Fruit fly (Drosophila melanogaster) whole organism, embryonic: ENCODE measurements around the gene CG3534.

Experiments
- Adf1 ChIP-seq: fragments of 200-800 bp; sonication (Bioruptor generic); IDR thresholded peaks from 2 replicates; pipeline ENCODE4 v1.3.6; 2022; ENCODE audit warnings: missing biosample characterization, missing genetic modification characterization
- CG10321 ChIP-seq: fragments of 200-800 bp; sonication (Bioruptor generic); IDR thresholded peaks from 2 replicates; pipeline ENCODE4 v1.3.6; 2022; ENCODE audit warnings: missing biosample characterization, missing genetic modification characterization
- CG10543 ChIP-seq: fragments of 200-800 bp; sonication (Bioruptor generic); optimal IDR thresholded peaks from 3 replicates; lab custom pipeline; 2017; ENCODE audit warnings: missing biosample characterization, mild to moderate bottlenecking, missing genetic modification characterization, moderate library complexity
- CG13775 ChIP-seq: fragments of 200-800 bp; sonication (Bioruptor generic); optimal IDR thresholded peaks from 3 replicates; lab custom pipeline; 2017; ENCODE audit warnings: missing biosample characterization, mild to moderate bottlenecking, missing genetic modification characterization
- CG16863 ChIP-seq: fragments of 200-800 bp; sonication (Bioruptor generic); optimal IDR thresholded peaks from 3 replicates; lab custom pipeline; 2016; ENCODE audit warnings: missing biosample characterization, missing genetic modification characterization
- CG17385 ChIP-seq: fragments of 200-800 bp; sonication (Bioruptor generic); optimal IDR thresholded peaks from 3 replicates; lab custom pipeline; 2018; ENCODE audit warnings: missing biosample characterization, mild to moderate bottlenecking, missing genetic modification characterization
- CG1832 ChIP-seq: fragments of 200-800 bp; sonication (Bioruptor generic); optimal IDR thresholded peaks from 2 replicates; lab custom pipeline; 2017; ENCODE audit warnings: missing biosample characterization, mild to moderate bottlenecking, missing genetic modification characterization, inconsistent platforms
- CG2199 ChIP-seq: fragments of 200-800 bp; sonication (Bioruptor generic); IDR thresholded peaks from 3 replicates; pipeline ENCODE4 v1.3.6; 2022; ENCODE audit warnings: missing biosample characterization, missing genetic modification characterization
- CG2875 ChIP-seq: fragments of 200-800 bp; sonication (Bioruptor generic); optimal IDR thresholded peaks from 2 replicates; lab custom pipeline; 2017; ENCODE audit warnings: missing biosample characterization, mild to moderate bottlenecking, missing genetic modification characterization, missing genetic modification reagents
- CG34376 ChIP-seq: fragments of 200-800 bp; sonication (Bioruptor generic); optimal IDR thresholded peaks from 2 replicates; lab custom pipeline; 2018; ENCODE audit warnings: missing biosample characterization, mild to moderate bottlenecking, missing genetic modification characterization
- CG43689 ChIP-seq: fragments of 200-800 bp; sonication (Bioruptor generic); IDR thresholded peaks from 2 replicates; pipeline ENCODE4 v1.3.6; 2022; ENCODE audit warnings: missing biosample characterization, missing genetic modification characterization
- CG6813 ChIP-seq: fragments of 200-800 bp; sonication (Bioruptor generic); optimal IDR thresholded peaks from 2 replicates; lab custom pipeline; 2017; ENCODE audit warnings: missing biosample characterization, missing genetic modification characterization, mild to moderate bottlenecking, moderate library complexity, missing genetic modification reagents
- CG7987 ChIP-seq: fragments of 200-800 bp; sonication (Bioruptor generic); optimal IDR thresholded peaks from 2 replicates; lab custom pipeline; 2018; ENCODE audit warnings: missing biosample characterization, mild to moderate bottlenecking, missing genetic modification characterization, moderate library complexity
- CG8281 ChIP-seq: fragments of 200-800 bp; sonication (Bioruptor generic); optimal IDR thresholded peaks from 2 replicates; lab custom pipeline; 2018; ENCODE audit warnings: missing biosample characterization, mild to moderate bottlenecking, missing genetic modification characterization, moderate library complexity
- CG9876 ChIP-seq: fragments of 200-800 bp; sonication (Bioruptor generic); optimal IDR thresholded peaks from 2 replicates; lab custom pipeline; 2016; ENCODE audit warnings: missing biosample characterization, missing genetic modification characterization
- D19A ChIP-seq: fragments of 200-800 bp; optimal IDR thresholded peaks from 3 replicates; lab custom pipeline; 2019; ENCODE audit warnings: missing biosample characterization, mild to moderate bottlenecking, missing genetic modification characterization, moderate library complexity
- Deaf1 ChIP-seq: fragments of 200-800 bp; optimal IDR thresholded peaks from 3 replicates; lab custom pipeline; 2019; ENCODE audit warnings: missing biosample characterization, mild to moderate bottlenecking, missing genetic modification characterization, moderate library complexity
- ERR ChIP-seq: fragments of 200-800 bp; sonication (Bioruptor generic); optimal IDR thresholded peaks from 2 replicates; lab custom pipeline; 2016; ENCODE audit warnings: missing biosample characterization, missing genetic modification characterization
- Ets65A ChIP-seq: fragments of 200-800 bp; sonication (Bioruptor generic); peaks from one replicate; lab custom pipeline; 2016; ENCODE audit warnings: missing biosample characterization, missing genetic modification characterization
- GATAe ChIP-seq: fragments of 200-800 bp; sonication (Bioruptor generic); conservative IDR thresholded peaks from 2 replicates; pipeline ENCODE4 v1.3.6; 2022; ENCODE audit warnings: missing biosample characterization, missing genetic modification characterization
- Hey ChIP-seq: fragments of 200-800 bp; sonication (Bioruptor generic); optimal IDR thresholded peaks from 3 replicates; lab custom pipeline; 2018; ENCODE audit warnings: missing biosample characterization, mild to moderate bottlenecking, missing genetic modification characterization
- Hr78 ChIP-seq, 2 experiments: fragments of 200-800 bp in 1 of 2; fragments of >200 bp in 1 of 2; sonication (Bioruptor generic) in 1 of 2; optimal IDR thresholded peaks; 2 replicates each; lab custom pipeline; 2017 to 2019; ENCODE audit warnings: missing biosample characterization in 2 of 2, missing genetic modification characterization in 2 of 2, mild to moderate bottlenecking in 1 of 2, moderate library complexity in 1 of 2
- Med ChIP-seq: fragments of 200-800 bp; sonication (Bioruptor generic); peaks from one replicate; lab custom pipeline; 2016; ENCODE audit warnings: missing biosample characterization, missing genetic modification characterization, mild to moderate bottlenecking, inconsistent platforms, moderate library complexity
- Meics ChIP-seq: fragments of 200-800 bp; sonication (Bioruptor generic); optimal IDR thresholded peaks from 2 replicates; lab custom pipeline; 2017; ENCODE audit warnings: missing biosample characterization, mild to moderate bottlenecking, missing genetic modification characterization
- Nf-YB ChIP-seq: fragments of 200-800 bp; sonication (Bioruptor generic); optimal IDR thresholded peaks from 3 replicates; lab custom pipeline; 2019; ENCODE audit warnings: missing biosample characterization, mild to moderate bottlenecking, missing genetic modification characterization, moderate library complexity
- Nf-YC ChIP-seq: fragments of 200-800 bp; optimal IDR thresholded peaks from 3 replicates; lab custom pipeline; 2019; ENCODE audit warnings: missing biosample characterization, mild to moderate bottlenecking, missing genetic modification characterization, moderate library complexity
- Pdp1 ChIP-seq, 2 experiments: fragments of 200-800 bp; sonication (Bioruptor generic); optimal IDR thresholded peaks; 3 replicates each; lab custom pipeline; 2016; ENCODE audit warnings: missing biosample characterization in 2 of 2, missing genetic modification characterization in 2 of 2, mild to moderate bottlenecking in 1 of 2, moderate library complexity in 1 of 2
- Rfx ChIP-seq: fragments of 200-800 bp; sonication (Bioruptor generic); IDR thresholded peaks from 2 replicates; pipeline ENCODE4 v1.3.6; 2022; ENCODE audit warnings: missing biosample characterization, missing genetic modification characterization
- abd-A ChIP-seq: fragments of 200-800 bp; sonication (Bioruptor generic); optimal IDR thresholded peaks from 3 replicates; lab custom pipeline; 2019; ENCODE audit warnings: missing biosample characterization, mild to moderate bottlenecking, missing genetic modification characterization, moderate library complexity
- az2 ChIP-seq: fragments of 200-800 bp; sonication (Bioruptor generic); optimal IDR thresholded peaks from 3 replicates; lab custom pipeline; 2016; ENCODE audit warnings: missing biosample characterization, missing genetic modification characterization
- bowl ChIP-seq: fragments of 200-800 bp; sonication (Bioruptor generic); IDR thresholded peaks from 2 replicates; pipeline ENCODE4 v1.3.6; 2022; ENCODE audit warnings: missing biosample characterization, missing genetic modification characterization
- chinmo ChIP-seq: fragments of 200-800 bp; sonication (Bioruptor generic); IDR thresholded peaks from 4 replicates; pipeline ENCODE4 v1.3.6; 2022; ENCODE audit warnings: missing biosample characterization, missing genetic modification characterization; ENCODE audit not compliant: partially characterized antibody
- cwo ChIP-seq: fragments of 200-800 bp; sonication (Bioruptor generic); optimal IDR thresholded peaks from 3 replicates; lab custom pipeline; 2017; ENCODE audit warnings: missing biosample characterization, missing genetic modification characterization, mild to moderate bottlenecking, moderate library complexity, missing genetic modification reagents
- exex ChIP-seq: fragments of 200-800 bp; sonication (Bioruptor generic); optimal IDR thresholded peaks from 4 replicates; lab custom pipeline; 2018; ENCODE audit warnings: missing biosample characterization, mild to moderate bottlenecking, missing genetic modification characterization, moderate library complexity
- gro ChIP-seq: fragments of 200-800 bp; sonication (Bioruptor generic); optimal IDR thresholded peaks from 2 replicates; lab custom pipeline; 2016; ENCODE audit warnings: missing biosample characterization, missing genetic modification characterization
- lola ChIP-seq, 3 experiments: fragments of >200 bp in 2 of 3; fragments of 200-800 bp in 1 of 3; sonication (Bioruptor generic) in 1 of 3; optimal IDR thresholded peaks; 2 replicates each; lab custom pipeline; 2017 to 2019; ENCODE audit warnings: missing biosample characterization in 3 of 3, missing genetic modification characterization in 3 of 3, mild to moderate bottlenecking in 1 of 3, moderate library complexity in 1 of 3
- pita ChIP-seq: fragments of 200-800 bp; sonication (Bioruptor generic); optimal IDR thresholded peaks from 2 replicates; lab custom pipeline; 2017; ENCODE audit warnings: missing biosample characterization, mild to moderate bottlenecking, missing genetic modification characterization
- sd ChIP-seq: fragments of 200-800 bp; sonication (Bioruptor generic); optimal IDR thresholded peaks from 3 replicates; lab custom pipeline; 2018; ENCODE audit warnings: missing biosample characterization, mild to moderate bottlenecking, missing genetic modification characterization, moderate library complexity
- seq ChIP-seq: fragments of 200-800 bp; sonication (Bioruptor generic); IDR thresholded peaks from 2 replicates; pipeline ENCODE4 v1.3.6; 2022; ENCODE audit warnings: missing biosample characterization, missing genetic modification characterization
- usp ChIP-seq: fragments of >200 bp; optimal IDR thresholded peaks from 2 replicates; lab custom pipeline; 2017; ENCODE audit warnings: missing biosample characterization, missing genetic modification characterization
- z ChIP-seq: fragments of 200-800 bp; sonication (Bioruptor generic); IDR thresholded peaks from 3 replicates; pipeline ENCODE4 v1.3.6; 2022; ENCODE audit warnings: missing biosample characterization, missing genetic modification characterization
- zfh1 ChIP-seq: fragments of 200-800 bp; sonication (Bioruptor generic); IDR thresholded peaks from 3 replicates; pipeline ENCODE4 v1.3.6; 2022; ENCODE audit warnings: missing biosample characterization, missing genetic modification characterization

CG3534 gene

dm6 chr3R:16982108-16982707 is 14.0 kb upstream of the CG3534 start, which contains the start of gene AhcyL2 (continued):
- no peak for TF ChIP-seq D19A
- TF ChIP-seq bowl (GFP tag; lab: Robert Waterston, UW) = no peak
- TF ChIP-seq lola (GFP tag; optimal IDR thresholded peaks at IDR 0.05; lab: Kevin White, UChicago) = no peak
- no peak for TF ChIP-seq ERR (GFP tag; lab: Kevin White, UChicago)
- peak; percentile 60 for TF ChIP-seq sd (tag; lab: Kevin White, UChicago)
- TF ChIP-seq CG1832 (GFP tag; lab: Kevin White, UChicago) = no peak
- TF ChIP-seq Hr78 (GFP tag; optimal IDR thresholded peaks at IDR 0.05; lab: Kevin White, UChicago) = peak in 1 of 2 experiments; percentile 95
- TF ChIP-seq CG2199 (GFP tag; lab: Robert Waterston, UW) = 0 out of 3 replicates have a peak, but pooled peaks have one; percentile 47
- no peak for TF ChIP-seq az2 (GFP tag; lab: Kevin White, UChicago)
- TF ChIP-seq Meics = peak; percentile 1
- peak; percentile 91 for TF ChIP-seq CG34376
- no peak for TF ChIP-seq usp (GFP tag; lab: Kevin White, UChicago)
- peak; percentile 58 for TF ChIP-seq gro (GFP tag; lab: Kevin White, UChicago)
- TF ChIP-seq CG6813 = peak; percentile 17
- TF ChIP-seq CG9876 (GFP tag; lab: Kevin White, UChicago) = no peak
- TF ChIP-seq GATAe (GFP tag; lab: Robert Waterston, UW) = peak; percentile 100
- TF ChIP-seq exex (tag; lab: Kevin White, UChicago) = peak; percentile 98
- peak; percentile 6 for TF ChIP-seq CG17385 (GFP tag; lab: Kevin White, UChicago)
- TF ChIP-seq Deaf1 (tag; lab: Kevin White, UChicago) = peak; percentile 7
- TF ChIP-seq CG7987 (GFP tag; lab: Kevin White, UChicago) = peak; percentile 87
- peak; percentile 42 for TF ChIP-seq cwo
- TF ChIP-seq CG13775 (GFP tag; lab: Kevin White, UChicago) = no peak
- TF ChIP-seq chinmo (GFP tag; lab: Robert Waterston, UW) = peak; percentile 92; the same call in 2 of the 4 replicates
- peak in 1 of 2 experiments; percentile 61 for TF ChIP-seq Pdp1 (GFP tag; optimal IDR thresholded peaks at IDR 0.05; lab: Kevin White, UChicago)
- peak; percentile 88 for TF ChIP-seq CG10543
- no peak for TF ChIP-seq CG8281 (tag; lab: Kevin White, UChicago)
- no peak for TF ChIP-seq CG43689 (GFP tag; lab: Robert Waterston, UW)
- TF ChIP-seq z (GFP tag; lab: Robert Waterston, UW) = 0 out of 3 replicates have a peak, but pooled peaks have one; percentile 12
- TF ChIP-seq CG16863 (GFP tag; lab: Kevin White, UChicago) = no peak
- peak; percentile 76; the same call in 1 of the 2 replicates for TF ChIP-seq Adf1 (GFP tag; lab: Robert Waterston, UW)
- TF ChIP-seq pita (GFP tag; lab: Kevin White, UChicago) = no peak

- TF ChIP-seq CG10321 (GFP tag; lab: Robert Waterston, UW) = no peak
- no peak for TF ChIP-seq Hey
- TF ChIP-seq chinmo (GFP tag; lab: Robert Waterston, UW) = 0 out of 4 replicates have a peak, but pooled peaks have one; percentile 13
- TF ChIP-seq CG2875 (GFP tag; lab: Kevin White, UChicago) = no peak
- TF ChIP-seq Rfx (GFP tag; lab: Robert Waterston, UW) = peak; percentile 12; the same call in 1 of the 2 replicates
- TF ChIP-seq Nf-YB = peak; percentile 96
- TF ChIP-seq Ets65A (GFP tag; lab: Kevin White, UChicago) = peak; percentile 23
- peak; percentile 75 for TF ChIP-seq abd-A (tag; lab: Kevin White, UChicago)
- peak; percentile 96 for TF ChIP-seq Nf-YC
- TF ChIP-seq zfh1 (GFP tag; lab: Robert Waterston, UW) = 0 out of 3 replicates have a peak, but pooled peaks have one; percentile 30
- TF ChIP-seq Med (GFP tag; lab: Kevin White, UChicago) = peak; percentile 45
- TF ChIP-seq seq = peak; percentile 94
Measured at dm6 chr3R:16983001-16983400, 13.2 kb upstream of the CG3534 start.
